Fruit fly (Drosophila melanogaster) whole organism: ENCODE results near the gene eIF4EHP.

Source experiments
- CG8478 ChIP-seq: fragments of >200 bp; optimal IDR thresholded peaks from 2 replicates; lab custom pipeline; 2018; ENCODE audit warnings: inconsistent platforms
- EcR ChIP-seq, 2 experiments: fragments of >200 bp; optimal IDR thresholded peaks; 2 replicates each; lab custom pipeline; 2017; ENCODE audit warnings: missing biosample characterization in 2 of 2, missing genetic modification characterization in 2 of 2, missing genetic modification reagents in 2 of 2
- psq ChIP-seq: fragments of >200 bp; optimal IDR thresholded peaks from 2 replicates; lab custom pipeline; 2017

DNA sequence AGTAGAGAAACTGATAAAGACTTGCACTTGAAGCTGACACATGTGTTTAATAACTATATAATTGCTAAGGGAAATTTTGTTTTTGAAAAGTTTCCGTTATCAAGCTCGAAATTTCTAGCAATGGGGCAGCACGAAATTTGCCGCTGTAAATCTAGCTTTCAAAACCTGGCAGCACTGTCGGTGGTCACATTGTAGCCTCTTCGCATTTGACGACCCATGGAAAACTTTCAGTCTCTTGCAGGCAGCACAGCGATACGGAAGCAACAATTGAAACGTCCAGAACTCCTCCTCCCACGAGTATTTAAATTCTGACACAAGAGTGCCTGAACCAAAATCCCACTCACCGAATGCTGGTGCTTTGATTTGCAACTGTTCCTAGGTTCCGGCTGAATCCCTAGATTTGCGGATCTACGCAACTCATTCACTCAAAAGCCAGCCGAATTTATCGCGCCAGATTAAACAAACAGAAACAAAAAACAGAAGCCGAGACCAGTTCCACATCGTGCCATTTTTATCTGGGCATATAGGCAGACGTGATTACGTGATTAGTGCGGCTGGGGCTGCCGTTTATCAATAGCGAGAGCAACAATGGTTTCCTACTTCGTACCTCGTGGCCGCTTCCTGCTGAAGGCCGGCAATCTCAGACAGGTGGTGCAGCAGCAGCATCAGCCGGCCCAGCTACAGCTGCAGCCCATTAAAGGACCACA lies 57.1 kb downstream of the eIF4EHP start:
- TF ChIP-seq psq (lab: Kevin White, UChicago) (no peak), EcR (GFP tag; optimal IDR thresholded peaks at IDR 0.05; lab: Kevin White, UChicago) (no peak), CG8478 (no peak)
